Fruit fly (Drosophila melanogaster) whole organism, embryonic: ENCODE measurements around the gene CG43124.

Experiments
- Atf-2 ChIP-seq: fragments of 200-800 bp; sonication (Bioruptor generic); optimal IDR thresholded peaks from 2 replicates; lab custom pipeline; 2016; ENCODE audit warnings: missing biosample characterization, missing genetic modification characterization
- CG10959 ChIP-seq: fragments of 200-800 bp; sonication (Bioruptor generic); IDR thresholded peaks from 2 replicates; pipeline ENCODE4 v1.3.6; 2022; ENCODE audit warnings: missing biosample characterization, missing genetic modification characterization
- CG11456 ChIP-seq: fragments of 200-800 bp; sonication (Bioruptor generic); IDR thresholded peaks from 3 replicates; pipeline ENCODE4 v1.3.6; 2022; ENCODE audit warnings: missing biosample characterization, missing genetic modification characterization
- CG15073 ChIP-seq: fragments of 200-800 bp; sonication (Bioruptor generic); optimal IDR thresholded peaks from 2 replicates; lab custom pipeline; 2016; ENCODE audit warnings: missing biosample characterization, missing genetic modification characterization
- CG1602 ChIP-seq: fragments of 200-800 bp; sonication (Bioruptor generic); optimal IDR thresholded peaks from 3 replicates; lab custom pipeline; 2016; ENCODE audit warnings: missing biosample characterization, missing genetic modification characterization
- CG17912 ChIP-seq: fragments of 200-800 bp; sonication (Bioruptor generic); optimal IDR thresholded peaks from 2 replicates; lab custom pipeline; 2018; ENCODE audit warnings: missing biosample characterization, mild to moderate bottlenecking, missing genetic modification characterization
- CG18599 ChIP-seq: fragments of 200-800 bp; sonication (Bioruptor generic); optimal IDR thresholded peaks from 3 replicates; lab custom pipeline; 2017; ENCODE audit warnings: missing biosample characterization, missing genetic modification characterization, mild to moderate bottlenecking, moderate library complexity, missing genetic modification reagents
- CG30403 ChIP-seq: fragments of 200-800 bp; sonication (Bioruptor generic); optimal IDR thresholded peaks from 3 replicates; lab custom pipeline; 2016; ENCODE audit warnings: missing biosample characterization, missing genetic modification characterization
- CG31441 ChIP-seq: fragments of 200-800 bp; sonication (Bioruptor generic); IDR thresholded peaks from 2 replicates; pipeline ENCODE4 v1.3.6; 2022; ENCODE audit warnings: missing biosample characterization, missing genetic modification characterization
- CG4730 ChIP-seq: fragments of 200-800 bp; sonication (Bioruptor generic); IDR thresholded peaks from 2 replicates; pipeline ENCODE4 v1.3.6; 2022; ENCODE audit warnings: missing biosample characterization, missing genetic modification characterization
- CG6765 ChIP-seq: fragments of 200-800 bp; sonication (Bioruptor generic); optimal IDR thresholded peaks from 3 replicates; lab custom pipeline; 2017; ENCODE audit warnings: missing biosample characterization, mild to moderate bottlenecking, missing genetic modification characterization
- CG7357 ChIP-seq: fragments of 200-800 bp; sonication (Bioruptor generic); IDR thresholded peaks from 3 replicates; pipeline ENCODE4 v1.3.6; 2022; ENCODE audit warnings: missing biosample characterization, missing genetic modification characterization
- CG8388 ChIP-seq: fragments of 200-800 bp; sonication (Bioruptor generic); optimal IDR thresholded peaks from 2 replicates; lab custom pipeline; 2019; ENCODE audit warnings: missing biosample characterization, mild to moderate bottlenecking, missing genetic modification characterization, moderate library complexity
- H2.0 ChIP-seq: fragments of 200-800 bp; sonication (Bioruptor generic); IDR thresholded peaks from 2 replicates; pipeline ENCODE4 v1.3.6; 2022; ENCODE audit warnings: missing biosample characterization, missing genetic modification characterization
- Hey ChIP-seq: fragments of 200-800 bp; sonication (Bioruptor generic); optimal IDR thresholded peaks from 3 replicates; lab custom pipeline; 2018; ENCODE audit warnings: missing biosample characterization, mild to moderate bottlenecking, missing genetic modification characterization
- HmgZ ChIP-seq: fragments of 200-800 bp; sonication (Bioruptor generic); optimal IDR thresholded peaks from 2 replicates; lab custom pipeline; 2018; ENCODE audit warnings: missing biosample characterization, mild to moderate bottlenecking, missing genetic modification characterization
- Hmx ChIP-seq: fragments of 200-800 bp; sonication (Bioruptor generic); optimal IDR thresholded peaks from 2 replicates; lab custom pipeline; 2016; ENCODE audit warnings: missing biosample characterization, missing genetic modification characterization
- Med ChIP-seq: fragments of 200-800 bp; sonication (Bioruptor generic); peaks from one replicate; lab custom pipeline; 2016; ENCODE audit warnings: missing biosample characterization, missing genetic modification characterization, mild to moderate bottlenecking, inconsistent platforms, moderate library complexity
- NC2β ChIP-seq: fragments of 200-800 bp; sonication (Bioruptor generic); optimal IDR thresholded peaks from 2 replicates; lab custom pipeline; 2016; ENCODE audit warnings: missing biosample characterization, missing genetic modification characterization
- NK7.1 ChIP-seq: fragments of 200-800 bp; sonication (Bioruptor generic); optimal IDR thresholded peaks from 3 replicates; lab custom pipeline; 2016; ENCODE audit warnings: missing biosample characterization, missing genetic modification characterization
- Oaz ChIP-seq: fragments of 200-800 bp; sonication (Bioruptor generic); IDR thresholded peaks from 2 replicates; pipeline ENCODE4 v1.3.6; 2022; ENCODE audit warnings: missing biosample characterization, missing genetic modification characterization
- Sox102F ChIP-seq: fragments of 200-800 bp; sonication (Bioruptor generic); optimal IDR thresholded peaks from 2 replicates; lab custom pipeline; 2018; ENCODE audit warnings: missing biosample characterization, mild to moderate bottlenecking, missing genetic modification characterization, moderate library complexity
- Sry-β ChIP-seq: fragments of 200-800 bp; sonication (Bioruptor generic); optimal IDR thresholded peaks from 2 replicates; lab custom pipeline; 2018; ENCODE audit warnings: missing biosample characterization, mild to moderate bottlenecking, missing genetic modification characterization, moderate library complexity
- Xbp1 ChIP-seq: fragments of 200-800 bp; sonication (Bioruptor generic); optimal IDR thresholded peaks from 3 replicates; lab custom pipeline; 2016; ENCODE audit warnings: missing biosample characterization, mild to moderate bottlenecking, missing genetic modification characterization
- az2 ChIP-seq: fragments of 200-800 bp; sonication (Bioruptor generic); optimal IDR thresholded peaks from 3 replicates; lab custom pipeline; 2016; ENCODE audit warnings: missing biosample characterization, missing genetic modification characterization
- btn ChIP-seq: fragments of 200-800 bp; sonication (Bioruptor generic); optimal IDR thresholded peaks from 2 replicates; lab custom pipeline; 2016; ENCODE audit warnings: missing biosample characterization, missing genetic modification characterization
- crol ChIP-seq: fragments of 200-800 bp; sonication (Bioruptor generic); IDR thresholded peaks from 2 replicates; pipeline ENCODE4 v1.3.6; 2022; ENCODE audit warnings: missing biosample characterization, missing genetic modification characterization
- dm ChIP-seq: fragments of 200-800 bp; sonication (Bioruptor generic); optimal IDR thresholded peaks from 3 replicates; lab custom pipeline; 2016; ENCODE audit warnings: missing biosample characterization, missing genetic modification characterization
- dmrt11E ChIP-seq: fragments of 200-800 bp; sonication (Bioruptor generic); optimal IDR thresholded peaks from 3 replicates; lab custom pipeline; 2018; ENCODE audit warnings: missing biosample characterization, mild to moderate bottlenecking, missing genetic modification characterization, moderate library complexity
- dysf ChIP-seq: fragments of 200-800 bp; sonication (Bioruptor generic); IDR thresholded peaks from 3 replicates; pipeline ENCODE4 v1.3.6; 2022; ENCODE audit warnings: missing biosample characterization, missing genetic modification characterization
- fd102C ChIP-seq: fragments of 200-800 bp; sonication (Bioruptor generic); optimal IDR thresholded peaks from 2 replicates; lab custom pipeline; 2018; ENCODE audit warnings: missing biosample characterization, mild to moderate bottlenecking, missing genetic modification characterization, moderate library complexity
- gcm ChIP-seq: fragments of 200-800 bp; sonication (Bioruptor generic); optimal IDR thresholded peaks from 2 replicates; lab custom pipeline; 2019; ENCODE audit warnings: missing biosample characterization, mild to moderate bottlenecking, missing genetic modification characterization, moderate library complexity
- gem ChIP-seq: fragments of 200-800 bp; sonication (Bioruptor generic); optimal IDR thresholded peaks from 2 replicates; lab custom pipeline; 2019; ENCODE audit warnings: missing biosample characterization, mild to moderate bottlenecking, missing genetic modification characterization, moderate library complexity
- kah ChIP-seq: fragments of 200-800 bp; sonication (Bioruptor generic); optimal IDR thresholded peaks from 2 replicates; lab custom pipeline; 2018; ENCODE audit warnings: missing biosample characterization, mild to moderate bottlenecking, missing genetic modification characterization
- row ChIP-seq: fragments of 200-800 bp; sonication (Bioruptor generic); IDR thresholded peaks from 3 replicates; pipeline ENCODE4 v1.3.6; 2022; ENCODE audit warnings: missing biosample characterization, missing genetic modification characterization
- run ChIP-seq: fragments of 200-800 bp; sonication (Bioruptor generic); optimal IDR thresholded peaks from 3 replicates; lab custom pipeline; 2018; ENCODE audit warnings: missing biosample characterization, mild to moderate bottlenecking, missing genetic modification characterization
- sob ChIP-seq: fragments of 200-800 bp; sonication (Bioruptor generic); IDR thresholded peaks from 2 replicates; pipeline ENCODE4 v1.3.6; 2022; ENCODE audit warnings: missing biosample characterization, missing genetic modification characterization
- sug ChIP-seq: fragments of 200-800 bp; optimal IDR thresholded peaks from 2 replicates; lab custom pipeline; 2019; ENCODE audit warnings: missing biosample characterization, mild to moderate bottlenecking, missing genetic modification characterization, moderate library complexity
- tgo ChIP-seq: fragments of 200-800 bp; sonication (Bioruptor generic); IDR thresholded peaks from 3 replicates; pipeline ENCODE4 v1.3.6; 2022; ENCODE audit warnings: missing biosample characterization, missing genetic modification characterization
- trh ChIP-seq: fragments of 200-800 bp; sonication (Bioruptor generic); optimal IDR thresholded peaks from 2 replicates; lab custom pipeline; 2016; ENCODE audit warnings: missing biosample characterization, missing genetic modification characterization
- unpg ChIP-seq: fragments of 200-800 bp; sonication (Bioruptor generic); optimal IDR thresholded peaks from 3 replicates; lab custom pipeline; 2018; ENCODE audit warnings: missing biosample characterization, mild to moderate bottlenecking, missing genetic modification characterization, moderate library complexity
- wek ChIP-seq: fragments of 200-800 bp; sonication (Bioruptor generic); optimal IDR thresholded peaks from 3 replicates; lab custom pipeline; 2018; ENCODE audit warnings: missing biosample characterization, mild to moderate bottlenecking, missing genetic modification characterization, moderate library complexity

The CG43124 gene

DNA sequence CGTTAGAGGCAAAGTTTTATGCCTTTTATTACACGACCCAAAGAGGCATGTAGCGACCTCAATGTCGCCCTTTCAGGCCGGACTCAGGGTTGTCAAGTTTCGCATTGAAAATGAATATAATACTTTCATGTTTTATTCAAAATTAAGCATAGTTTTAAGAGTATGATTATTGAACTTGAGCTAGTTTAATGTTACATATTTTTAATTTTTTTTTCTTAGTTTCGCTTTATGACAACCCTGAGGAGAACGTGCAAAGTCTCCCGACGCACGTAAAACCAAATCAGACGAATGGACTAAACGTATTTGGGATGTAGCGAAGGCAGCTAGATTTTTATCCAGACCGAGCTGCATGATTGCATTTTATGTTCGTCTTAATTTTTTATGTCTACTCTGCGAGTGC is 41.4 kb upstream of the CG43124 start (continued):
- peak; percentile 28; the same call in 1 of the 3 replicates for TF ChIP-seq row
- TF ChIP-seq CG1602 (GFP tag; lab: Kevin White, UChicago), result no peak
- no peak for TF ChIP-seq run (tag; lab: Kevin White, UChicago)
- no peak for TF ChIP-seq dmrt11E (tag; lab: Kevin White, UChicago)
- TF ChIP-seq dysf (GFP tag; lab: Robert Waterston, UW), result peak; percentile 16; the same call in 1 of the 3 replicates
- no peak for TF ChIP-seq CG6765
- TF ChIP-seq NC2β (GFP tag; lab: Kevin White, UChicago), result no peak
- no peak for TF ChIP-seq kah
- peak; percentile 44 for TF ChIP-seq CG18599 (GFP tag; lab: Kevin White, UChicago)
- TF ChIP-seq Sox102F (GFP tag; lab: Kevin White, UChicago), result peak; percentile 41
- TF ChIP-seq gem (tag; lab: Kevin White, UChicago), result peak; percentile 51
- no peak for TF ChIP-seq gcm (GFP tag; lab: Kevin White, UChicago)
- TF ChIP-seq CG10959, result no peak
- peak; percentile 66 for TF ChIP-seq Med (GFP tag; lab: Kevin White, UChicago)
- TF ChIP-seq Hmx (GFP tag; lab: Kevin White, UChicago), result no peak
- TF ChIP-seq sug (tag; lab: Kevin White, UChicago), result no peak
- TF ChIP-seq H2.0 (GFP tag; lab: Robert Waterston, UW), result no peak
- TF ChIP-seq CG30403 (GFP tag; lab: Kevin White, UChicago), result peak; percentile 21
- no peak for TF ChIP-seq NK7.1 (GFP tag; lab: Kevin White, UChicago)
- 0 out of 2 replicates have a peak, but pooled peaks have one; percentile 21 for TF ChIP-seq CG31441 (GFP tag; lab: Robert Waterston, UW)
- TF ChIP-seq az2, result peak; percentile 0
- TF ChIP-seq Oaz (GFP tag; lab: Robert Waterston, UW), result peak; percentile 49; the same call in 1 of the 2 replicates
- TF ChIP-seq Hey (tag; lab: Kevin White, UChicago), result no peak
- peak; percentile 36 for TF ChIP-seq unpg (GFP tag; lab: Kevin White, UChicago)
- TF ChIP-seq sob (GFP tag; lab: Robert Waterston, UW), result 0 out of 2 replicates have a peak, but pooled peaks have one; percentile 12
- TF ChIP-seq crol, result no peak

DNA sequence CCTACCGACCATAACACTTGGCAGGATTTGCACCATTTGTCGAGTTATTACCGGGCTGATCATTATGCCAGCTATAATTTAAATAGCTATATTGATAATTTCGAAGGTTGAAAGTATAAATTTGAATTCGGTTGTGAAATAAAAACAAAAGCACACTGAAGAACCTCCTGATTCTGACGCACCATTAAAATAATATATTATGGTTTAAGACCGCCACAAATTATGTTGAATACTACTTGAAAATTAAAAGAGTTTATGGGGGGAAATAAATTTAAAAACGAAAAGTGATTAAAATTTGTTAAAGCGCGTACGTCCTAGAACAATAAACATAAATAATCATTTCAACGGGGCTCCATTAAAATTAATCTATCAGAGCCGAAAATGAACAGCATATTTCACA is 39.9 kb upstream of the CG43124 start, which contains the start of gene CG12516:
CG12516 (minus strand) TSS at position 101 of the 400 bp plus-strand sequence.
- TF ChIP-seq fd102C (GFP tag; lab: Kevin White, UChicago), result no peak
- no peak for TF ChIP-seq CG8388 (GFP tag; lab: Kevin White, UChicago)
- TF ChIP-seq btn, result no peak
- no peak for TF ChIP-seq CG17912
- TF ChIP-seq Xbp1 (GFP tag; lab: Kevin White, UChicago), result no peak
- TF ChIP-seq tgo (GFP tag; lab: Robert Waterston, UW), result no peak
- TF ChIP-seq dmrt11E (tag; lab: Kevin White, UChicago), result no peak
- TF ChIP-seq CG7357 (GFP tag; lab: Robert Waterston, UW), result no peak
- TF ChIP-seq wek (GFP tag; lab: Kevin White, UChicago), result no peak
- no peak for TF ChIP-seq HmgZ (tag; lab: Kevin White, UChicago)
- TF ChIP-seq Sry-β (GFP tag; lab: Kevin White, UChicago), result no peak
- TF ChIP-seq trh (GFP tag; lab: Kevin White, UChicago), result no peak
- TF ChIP-seq CG11456 (GFP tag; lab: Robert Waterston, UW), result no peak
- TF ChIP-seq Atf-2 (GFP tag; lab: Kevin White, UChicago), result no peak
- TF ChIP-seq dm (GFP tag; lab: Kevin White, UChicago), result no peak
- TF ChIP-seq CG4730 (GFP tag; lab: Robert Waterston, UW), result no peak
- TF ChIP-seq CG15073 (GFP tag; lab: Kevin White, UChicago), result no peak
